Worm (Caenorhabditis elegans) whole organism, L4 larva: ENCODE measurements around the gene M7.7.

ENCODE experiments used
- nhr-28 ChIP-seq: fragments of 150-350 bp; optimal IDR thresholded peaks from 2 replicates; lab custom pipeline; 2014; ENCODE audit warnings: missing biosample characterization, missing genetic modification characterization
- set-16 ChIP-seq: fragments of 200-800 bp; sonication (Bioruptor generic); IDR thresholded peaks from 2 replicates; pipeline ENCODE4 v1.3.6; 2022; ENCODE audit warnings: missing genetic modification reagents, missing genetic modification characterization, missing compliant biosample characterization
- skn-1 ChIP-seq: fragments of 150-350 bp; optimal IDR thresholded peaks from 2 replicates; lab custom pipeline; 2014; ENCODE audit warnings: missing biosample characterization, missing genetic modification characterization
- zag-1 ChIP-seq: fragments of 150-350 bp; optimal IDR thresholded peaks from 2 replicates; lab custom pipeline; 2014; ENCODE audit warnings: missing biosample characterization, missing genetic modification characterization
- zip-2 ChIP-seq: fragments of 150-350 bp; optimal IDR thresholded peaks from 2 replicates; lab custom pipeline; 2014; ENCODE audit warnings: missing biosample characterization, missing genetic modification characterization

DNA sequence TGAATTAATAATTGTTTCAGACTA lies 36.2 kb downstream of the M7.7 start, which contains the start of gene swsn-4:
- TF ChIP-seq zip-2 (tag; lab: Kevin White, UChicago) (no peak), zag-1 (tag; lab: Kevin White, UChicago) (no peak), set-16 (GFP tag; lab: Robert Waterston, UW) (no peak), skn-1 (tag; lab: Kevin White, UChicago) (no peak), nhr-28 (no peak)
